Worm (Caenorhabditis elegans): ENCODE data around the gene W07G4.8.

- no peak for TF ChIP-seq unc-39 (tag; optimal IDR thresholded peaks at IDR 0.05)
- TF ChIP-seq set-16 (GFP tag; IDR thresholded peaks at IDR 0.05), result no peak
- TF ChIP-seq ctbp-1 (GFP tag; IDR thresholded peaks at IDR 0.05), result no peak
- no peak for TF ChIP-seq Y105C5A.15 (GFP tag; IDR thresholded peaks at IDR 0.05)
- no peak for TF ChIP-seq aha-1 (tag)
- no peak for TF ChIP-seq fkh-10 (GFP tag; optimal IDR thresholded peaks at IDR 0.05)
- TF ChIP-seq mdl-1 (tag; optimal IDR thresholded peaks at IDR 0.05), result no peak
- TF ChIP-seq unc-62 (GFP tag; optimal IDR thresholded peaks at IDR 0.05 in 1 of 2), result no peak
- no peak for TF ChIP-seq unc-62 (tag; optimal IDR thresholded peaks at IDR 0.05)
- no peak for TF ChIP-seq nhr-41 (GFP tag; IDR thresholded peaks at IDR 0.05)
- TF ChIP-seq ceh-82 (tag; optimal IDR thresholded peaks at IDR 0.05), result no peak
- TF ChIP-seq nhr-11 (tag; optimal IDR thresholded peaks at IDR 0.05), result no peak
- no peak for TF ChIP-seq ama-1 (optimal IDR thresholded peaks at IDR 0.05)
- TF ChIP-seq nhr-76 (tag; optimal IDR thresholded peaks at IDR 0.05), result no peak
These were observed 35.5 kb downstream of the W07G4.8 start, which contains the start of gene F15B9.6 for ce11 chrV:13013844-13014243.
